Fruit fly (Drosophila melanogaster): ENCODE data around the gene CG33158.

dm6 chr3L:16490583-16490880 is 71.1 kb downstream of the CG33158 start:
- TF ChIP-seq Rel (GFP tag; optimal IDR thresholded peaks at IDR 0.05): peak; percentile 70
- TF ChIP-seq Rel (tag; optimal IDR thresholded peaks at IDR 0.05): no peak
- no peak for TF ChIP-seq Hr83 (GFP tag; optimal IDR thresholded peaks at IDR 0.05; ENCODE audit: poor library complexity, severe bottlenecking)
- peak; percentile 88 for TF ChIP-seq OdsH (GFP tag; optimal IDR thresholded peaks at IDR 0.05)
- TF ChIP-seq Abd-B (GFP tag; optimal IDR thresholded peaks at IDR 0.05): no peak
- peak; percentile 84 for TF ChIP-seq ey (GFP tag; optimal IDR thresholded peaks at IDR 0.05)
- no peak for TF ChIP-seq Myc (optimal IDR thresholded peaks at IDR 0.05)
- no peak for TF ChIP-seq Jra (GFP tag; optimal IDR thresholded peaks at IDR 0.05)
- no peak for TF ChIP-seq Dfd (GFP tag; optimal IDR thresholded peaks at IDR 0.05)
- peak; percentile 70 for TF ChIP-seq psq (GFP tag; optimal IDR thresholded peaks at IDR 0.05)
- TF ChIP-seq N (GFP tag; optimal IDR thresholded peaks at IDR 0.05): no peak
- peak; percentile 88 for TF ChIP-seq h (GFP tag; optimal IDR thresholded peaks at IDR 0.05)
- no peak for TF ChIP-seq Mio (GFP tag; optimal IDR thresholded peaks at IDR 0.05)
- peak; percentile 66 for TF ChIP-seq tai (GFP tag; optimal IDR thresholded peaks at IDR 0.05)
